Worm (Caenorhabditis elegans): ENCODE data around the gene msp-56.

DNA sequence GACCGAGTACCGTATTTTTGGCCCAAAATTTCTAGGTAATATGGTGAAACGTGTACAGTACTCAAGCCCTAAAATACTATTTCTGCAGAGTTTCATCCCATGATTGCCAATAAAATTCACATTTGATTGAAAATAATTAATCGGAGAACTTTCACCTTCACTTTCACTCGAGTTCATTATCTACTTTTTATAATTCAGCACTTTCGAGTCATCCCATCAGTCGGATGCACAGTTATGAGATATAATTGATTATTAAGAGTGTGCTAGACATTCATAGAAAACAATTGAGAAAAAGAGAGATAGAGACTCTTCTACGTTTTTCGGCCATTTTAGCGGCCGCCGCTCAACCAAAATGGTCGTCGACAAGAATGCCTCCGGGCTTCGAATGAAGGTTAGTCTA lies 38.6 kb upstream of the msp-56 start, which contains the start of gene fat-3:
- TF ChIP-seq nhr-237 (tag; optimal IDR thresholded peaks at IDR 0.05) (no peak), ZK337.2 (GFP tag; IDR thresholded peaks at IDR 0.05) (no peak), unc-62 (GFP tag; optimal IDR thresholded peaks at IDR 0.05 in 1 of 2) (no peak), unc-62 (tag; optimal IDR thresholded peaks at IDR 0.05) (no peak), mxl-2 (GFP tag; conservative IDR thresholded peaks at IDR 0.05) (no peak), jun-1 (tag; optimal IDR thresholded peaks at IDR 0.05) (no peak), unc-39 (tag; optimal IDR thresholded peaks at IDR 0.05) (no peak), spr-3 (GFP tag; optimal IDR thresholded peaks at IDR 0.05) (no peak), pqm-1 (tag; optimal IDR thresholded peaks at IDR 0.05) (peak; percentile 31), nhr-76 (tag; optimal IDR thresholded peaks at IDR 0.05) (no peak), ama-1 (optimal IDR thresholded peaks at IDR 0.05) (no peak), nhr-102 (tag; optimal IDR thresholded peaks at IDR 0.05) (no peak), nhr-25 (tag; optimal IDR thresholded peaks at IDR 0.05; ENCODE audit: borderline replicate concordance, insufficient read depth) (no peak), lin-15B (tag; optimal IDR thresholded peaks at IDR 0.05) (no peak)

All from whole organism, L4 larva.